Worm (Caenorhabditis elegans) whole organism, late embryonic: ENCODE data around the gene F13A2.2.

ENCODE experiments used
- C08G9.2 ChIP-seq: sonication (generic microtip); optimal IDR thresholded peaks from 2 replicates; lab custom pipeline; 2016; ENCODE audit warnings: mild to moderate bottlenecking, missing genetic modification characterization, moderate library complexity, missing compliant biosample characterization
- C38D4.7 ChIP-seq: fragments of 200-800 bp; sonication (Bioruptor generic); optimal IDR thresholded peaks from 2 replicates; lab custom pipeline; 2018; ENCODE audit warnings: mild to moderate bottlenecking, missing genetic modification characterization, moderate library complexity, missing compliant biosample characterization
- ceh-14 ChIP-seq: sonication (generic microtip); optimal IDR thresholded peaks from 2 replicates; lab custom pipeline; 2016; ENCODE audit warnings: missing genotype, missing genetic modification characterization, missing compliant biosample characterization
- ceh-19 ChIP-seq: fragments of 200-800 bp; sonication (Bioruptor generic); optimal IDR thresholded peaks from 2 replicates; lab custom pipeline; 2018; ENCODE audit warnings: mild to moderate bottlenecking, missing genetic modification characterization, missing compliant biosample characterization
- ceh-31 ChIP-seq: sonication (generic microtip); optimal IDR thresholded peaks from 2 replicates; lab custom pipeline; 2016; ENCODE audit warnings: missing genetic modification characterization, missing compliant biosample characterization
- ceh-45 ChIP-seq: fragments of 200-800 bp; sonication (Bioruptor generic); IDR thresholded peaks from 2 replicates; pipeline ENCODE4 v1.3.6; 2022; ENCODE audit warnings: missing genetic modification reagents, missing genetic modification characterization, missing compliant biosample characterization
- ceh-48 ChIP-seq: sonication (generic microtip); optimal IDR thresholded peaks from 2 replicates; lab custom pipeline; 2016; ENCODE audit warnings: missing genetic modification characterization, inconsistent platforms, missing compliant biosample characterization
- ceh-9 ChIP-seq: sonication (generic microtip); optimal IDR thresholded peaks from 2 replicates; lab custom pipeline; 2016; ENCODE audit warnings: mild to moderate bottlenecking, missing genetic modification characterization, inconsistent platforms, missing compliant biosample characterization
- dve-1 ChIP-seq: sonication (generic microtip); optimal IDR thresholded peaks from 2 replicates; lab custom pipeline; 2017; ENCODE audit warnings: antibody characterized with exemption, mild to moderate bottlenecking, missing genetic modification characterization, missing compliant biosample characterization
- elt-2 ChIP-seq: sonication (generic microtip); optimal IDR thresholded peaks from 2 replicates; lab custom pipeline; 2016; ENCODE audit warnings: missing genetic modification reagents, missing genetic modification characterization, missing compliant biosample characterization
- fax-1 ChIP-seq: sonication (generic microtip); optimal IDR thresholded peaks from 2 replicates; lab custom pipeline; 2016; ENCODE audit warnings: missing genotype, missing genetic modification characterization, missing compliant biosample characterization
- fkh-10 ChIP-seq: fragments of 150-350 bp; optimal IDR thresholded peaks from 2 replicates; lab custom pipeline; 2014; ENCODE audit warnings: missing biosample characterization, missing genetic modification reagents, missing genetic modification characterization
- fkh-6 ChIP-seq: sonication (generic microtip); optimal IDR thresholded peaks from 2 replicates; lab custom pipeline; 2016; ENCODE audit warnings: missing genetic modification characterization, missing compliant biosample characterization
- hlh-13 ChIP-seq: fragments of 200-800 bp; sonication (Bioruptor generic); optimal IDR thresholded peaks from 2 replicates; lab custom pipeline; 2018; ENCODE audit warnings: mild to moderate bottlenecking, missing genetic modification characterization, missing compliant biosample characterization
- hlh-8 ChIP-seq: sonication (generic microtip); optimal IDR thresholded peaks from 2 replicates; lab custom pipeline; 2016; ENCODE audit warnings: missing genotype, missing genetic modification characterization, missing compliant biosample characterization
- lim-6 ChIP-seq: sonication (generic microtip); optimal IDR thresholded peaks from 2 replicates; lab custom pipeline; 2016; ENCODE audit warnings: missing genetic modification characterization, missing compliant biosample characterization
- nfya-1 ChIP-seq: sonication (generic microtip); optimal IDR thresholded peaks from 2 replicates; lab custom pipeline; 2017; ENCODE audit warnings: missing genetic modification characterization, mild to moderate bottlenecking, missing compliant biosample characterization, antibody characterized with exemption, moderate library complexity
- pag-3 ChIP-seq: sonication (generic microtip); optimal IDR thresholded peaks from 2 replicates; lab custom pipeline; 2016; ENCODE audit warnings: missing compliant biosample characterization, missing genetic modification characterization, borderline replicate concordance
- pat-9 ChIP-seq: fragments of 200-800 bp; sonication (Bioruptor generic); optimal IDR thresholded peaks from 2 replicates; lab custom pipeline; 2018; ENCODE audit warnings: mild to moderate bottlenecking, missing genetic modification characterization, moderate library complexity, missing compliant biosample characterization
- pha-2 ChIP-seq: sonication (generic microtip); optimal IDR thresholded peaks from 2 replicates; lab custom pipeline; 2017; ENCODE audit warnings: mild to moderate bottlenecking, missing genetic modification characterization, missing compliant biosample characterization
- pha-4 ChIP-seq: fragments of 150-350 bp; optimal IDR thresholded peaks from 2 replicates; lab custom pipeline; 2018; ENCODE audit warnings: missing biosample characterization, missing genetic modification reagents, missing genetic modification characterization
- rnt-1 ChIP-seq: sonication (generic microtip); optimal IDR thresholded peaks from 2 replicates; lab custom pipeline; 2016; ENCODE audit warnings: missing genetic modification characterization, missing compliant biosample characterization
- syd-9 ChIP-seq: sonication (generic microtip); optimal IDR thresholded peaks from 2 replicates; lab custom pipeline; 2016; ENCODE audit warnings: mild to moderate bottlenecking, missing genetic modification characterization, moderate library complexity, missing compliant biosample characterization
- tbx-7 ChIP-seq: sonication (generic microtip); optimal IDR thresholded peaks from 2 replicates; lab custom pipeline; 2016; ENCODE audit warnings: missing genotype, missing genetic modification characterization, missing compliant biosample characterization
- unc-42 ChIP-seq: sonication (generic microtip); optimal IDR thresholded peaks from 2 replicates; lab custom pipeline; 2016; ENCODE audit warnings: missing genotype, missing genetic modification characterization, missing compliant biosample characterization
- unc-55 ChIP-seq: sonication (generic microtip); optimal IDR thresholded peaks from 2 replicates; lab custom pipeline; 2017; ENCODE audit warnings: missing biosample characterization, missing genetic modification reagents, missing genetic modification characterization
- ztf-16 ChIP-seq: sonication (generic microtip); optimal IDR thresholded peaks from 2 replicates; lab custom pipeline; 2017; ENCODE audit warnings: missing genetic modification characterization, missing compliant biosample characterization

Gene F13A2.2

DNA sequence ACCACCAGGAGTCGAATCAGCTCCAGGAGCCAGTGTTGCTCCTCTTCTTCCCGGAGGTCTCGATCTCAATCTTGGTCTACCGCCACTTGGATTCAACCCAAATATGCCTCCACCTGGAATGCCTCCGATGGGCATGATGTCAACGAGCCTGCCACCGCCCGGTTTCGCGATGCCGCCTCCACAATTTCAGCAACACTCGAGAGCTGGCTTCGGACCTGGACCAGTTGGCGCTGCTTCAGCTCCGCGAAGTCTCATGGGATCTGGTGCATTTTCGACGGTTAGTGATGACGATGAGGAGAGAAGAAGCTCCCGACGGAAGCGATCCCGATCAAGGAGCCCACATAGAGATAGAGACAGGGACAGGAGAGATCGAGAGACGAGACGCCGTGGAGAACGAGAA is 11.4 kb downstream of the F13A2.2 start:
- TF ChIP-seq fkh-6 (tag; lab: Kevin White, UChicago) (peak; percentile 6), pha-4 (tag; lab: Kevin White, UChicago) (no peak), C08G9.2 (tag; lab: Kevin White, UChicago) (peak; percentile 49)

DNA sequence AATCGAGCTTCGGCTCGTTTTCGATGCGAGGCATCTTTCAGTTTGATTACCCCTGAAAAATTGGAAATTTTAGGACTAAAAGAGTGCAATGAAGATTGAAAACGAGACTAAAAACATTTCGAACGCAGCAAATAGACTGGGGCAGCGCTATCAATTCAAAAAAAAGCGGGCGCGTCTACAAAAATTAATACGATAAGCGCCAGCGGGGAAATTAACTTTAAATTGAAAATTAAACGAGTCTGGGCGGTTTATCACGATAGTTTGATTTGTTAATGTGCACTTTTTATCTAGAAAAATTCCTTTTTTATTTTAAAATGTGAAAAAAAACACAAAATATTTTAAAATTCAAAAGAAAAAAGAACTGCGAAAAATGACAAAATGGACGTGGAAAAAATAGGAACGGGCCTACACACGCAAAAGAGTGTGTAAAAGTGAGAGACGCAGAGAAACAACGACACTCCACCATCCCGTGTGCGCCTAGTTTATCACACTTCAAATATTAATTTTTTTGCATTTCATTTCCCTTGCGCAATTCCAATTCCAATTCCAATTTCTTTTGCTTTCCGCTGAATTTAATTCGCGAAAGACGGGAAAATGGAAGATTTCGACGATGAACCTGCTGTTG is 13.0 kb downstream of the F13A2.2 start, which contains the start of the genes gmpr-1 and fipp-1:
Gene gmpr-1 (minus strand): TSS at position 75 of the 625 bp plus-strand sequence.
Gene fipp-1 (plus strand): TSS at position 499 of the 625 bp plus-strand sequence.
- peak; percentile 29 for TF ChIP-seq nfya-1 (tag; lab: Kevin White, UChicago)
- TF ChIP-seq pag-3 (tag; lab: Kevin White, UChicago) = no peak
- TF ChIP-seq ceh-14 = peak; percentile 22
- TF ChIP-seq ceh-31 (tag; lab: Kevin White, UChicago) = peak; percentile 12
- TF ChIP-seq elt-2 = peak; percentile 32
- no peak for TF ChIP-seq rnt-1 (tag; lab: Kevin White, UChicago)
- peak; percentile 43 for TF ChIP-seq unc-42 (tag; lab: Kevin White, UChicago)

DNA sequence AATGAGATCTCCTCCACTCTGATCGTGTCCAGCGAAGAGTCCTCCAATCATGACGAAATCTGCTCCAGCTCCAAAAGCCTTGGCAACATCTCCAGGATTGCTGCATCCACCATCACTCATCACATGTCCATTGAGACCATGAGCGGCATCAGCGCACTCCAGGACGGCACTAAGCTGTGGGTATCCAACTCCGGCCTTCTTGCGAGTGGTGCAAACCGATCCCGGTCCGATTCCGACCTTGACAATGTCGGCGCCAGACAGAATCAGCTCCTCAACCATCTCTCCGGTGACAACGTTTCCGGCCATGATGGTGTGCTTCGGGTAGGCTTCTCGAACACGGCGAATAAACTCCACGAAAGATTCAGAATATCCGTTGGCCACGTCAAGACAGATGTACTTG is 13.9 kb downstream of the F13A2.2 start:
- no peak for TF ChIP-seq tbx-7 (tag; lab: Kevin White, UChicago)
- no peak for TF ChIP-seq fax-1
- no peak for TF ChIP-seq lim-6
- no peak for TF ChIP-seq hlh-8 (tag; lab: Kevin White, UChicago)

DNA sequence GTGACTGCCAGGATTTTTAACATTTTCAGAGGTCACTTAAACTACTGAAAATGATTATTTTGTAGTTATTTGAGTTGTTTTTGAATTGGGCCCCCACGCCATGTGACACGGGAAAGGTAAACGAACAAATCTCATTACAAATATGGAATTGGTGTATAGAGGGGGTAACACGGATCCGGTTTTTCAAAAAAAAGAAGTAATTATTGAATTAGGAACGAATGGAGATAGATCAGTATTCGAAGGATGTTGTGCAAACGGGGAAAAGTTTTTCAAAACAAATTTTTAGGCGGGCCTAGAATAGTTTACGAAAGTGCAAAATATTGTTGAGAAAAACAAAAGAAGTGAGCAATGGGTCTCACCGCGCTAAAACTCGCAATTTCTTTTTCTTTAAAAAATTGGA is 17.9 kb downstream of the F13A2.2 start, which contains the start of gene F32D1.11:
Gene F32D1.11 (minus strand): TSS at position 101 of the 400 bp plus-strand sequence.
- TF ChIP-seq ztf-16 (tag; lab: Kevin White, UChicago) (no peak), ceh-9 (tag; lab: Kevin White, UChicago) (no peak), pat-9 (tag; lab: Kevin White, UChicago) (no peak), dve-1 (tag; lab: Kevin White, UChicago) (no peak), pha-4 (tag; lab: Kevin White, UChicago) (no peak), hlh-13 (GFP tag; lab: Kevin White, UChicago) (no peak), rnt-1 (tag; lab: Kevin White, UChicago) (no peak)

DNA sequence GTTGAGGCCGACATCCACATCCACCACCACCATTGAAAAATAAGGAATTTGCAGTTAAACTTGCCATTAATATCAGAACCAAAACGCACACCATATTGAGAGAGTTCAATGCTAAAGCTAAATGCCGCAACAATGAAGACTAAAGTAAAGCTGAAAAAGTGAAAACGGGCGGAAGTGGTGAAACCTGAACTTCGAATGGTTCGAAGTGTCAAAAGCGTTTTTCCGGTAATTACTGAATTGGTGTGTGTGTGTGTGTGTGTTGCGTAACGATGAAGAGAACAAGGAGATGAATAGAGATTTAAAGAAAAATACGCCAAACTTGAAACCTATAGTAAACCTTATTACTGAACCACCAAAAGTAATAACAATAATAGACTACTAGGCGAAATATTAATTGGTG is 19.9 kb downstream of the F13A2.2 start, which contains the start of gene grl-13:
Gene grl-13 (minus strand): TSS at position 101 of the 400 bp plus-strand sequence.
- TF ChIP-seq hlh-13 (GFP tag; lab: Kevin White, UChicago) (no peak), ceh-19 (GFP tag; lab: Kevin White, UChicago) (no peak)

DNA sequence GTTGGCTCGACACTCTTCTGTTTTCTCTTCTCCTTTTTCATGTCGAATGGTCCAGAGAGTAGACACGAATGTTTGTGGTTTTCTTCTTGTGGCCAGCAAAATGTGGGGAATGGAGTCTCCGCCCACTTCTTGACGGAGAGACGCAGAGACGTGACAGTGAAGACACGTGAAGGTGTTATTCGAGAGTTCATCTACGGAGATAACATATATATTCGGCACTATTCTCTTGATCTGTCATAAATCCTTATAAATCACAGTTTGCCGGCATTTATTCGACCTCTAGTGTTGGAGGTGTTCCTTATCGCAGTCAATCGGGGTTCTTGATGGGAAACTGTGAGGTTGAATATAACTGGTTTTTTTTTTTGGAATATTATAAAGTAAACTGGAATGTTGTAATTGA is 22.9 kb downstream of the F13A2.2 start, which contains the start of gene F32D1.3:
Gene F32D1.3 (minus strand): TSS at position 65 of the 400 bp plus-strand sequence.
- TF ChIP-seq pha-2 (tag; lab: Kevin White, UChicago) (no peak), unc-55 (GFP tag; lab: Kevin White, UChicago) (peak; percentile 4), C38D4.7 (GFP tag; lab: Kevin White, UChicago) (no peak), ceh-48 (tag; lab: Kevin White, UChicago) (no peak), syd-9 (tag; lab: Kevin White, UChicago) (no peak)
- TF ChIP-seq, all 69 proteins: peak for 1

DNA sequence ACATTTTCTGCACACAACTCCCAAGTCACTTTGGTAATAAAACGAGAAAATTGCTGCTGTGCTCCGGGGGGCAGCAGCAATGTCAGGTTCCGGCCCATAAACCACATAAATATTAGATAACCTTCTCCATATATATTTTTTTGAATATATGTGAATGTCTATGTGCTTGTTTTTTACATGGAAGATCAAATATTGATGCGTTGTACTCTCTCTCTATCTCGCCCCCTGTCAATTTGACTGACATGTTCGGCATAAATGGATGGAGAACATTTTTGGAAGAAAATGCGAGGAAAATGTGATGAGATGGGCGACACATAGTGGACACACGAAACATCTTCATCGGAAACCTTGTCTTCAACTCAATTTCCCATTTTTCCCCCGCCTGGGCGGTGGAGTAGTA is 24.4 kb downstream of the F13A2.2 start:
- no peak for TF ChIP-seq syd-9 (tag; lab: Kevin White, UChicago)
- TF ChIP-seq unc-55 (GFP tag; lab: Kevin White, UChicago) = peak; percentile 71
- TF ChIP-seq unc-42 (tag; lab: Kevin White, UChicago) = peak; percentile 48

DNA sequence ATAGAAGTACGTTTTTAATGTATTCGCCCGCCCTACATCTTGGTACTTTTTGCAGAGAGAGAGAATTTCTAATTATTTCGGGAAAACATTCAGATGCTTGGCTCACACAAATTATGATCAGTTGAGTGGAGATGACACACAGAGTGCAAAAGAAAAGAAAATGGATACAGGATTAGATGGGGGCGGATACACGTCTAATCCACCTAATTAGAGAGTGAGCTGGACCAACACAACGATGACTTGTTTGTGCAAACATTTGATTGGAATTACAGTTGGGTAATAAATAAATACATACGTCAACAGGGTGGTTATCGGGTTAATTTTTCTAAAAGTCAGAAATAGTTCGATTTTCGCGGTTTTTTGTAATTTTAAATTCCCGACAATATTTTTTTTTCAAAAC is 25.3 kb downstream of the F13A2.2 start:
- TF ChIP-seq unc-42 (tag; lab: Kevin White, UChicago) = peak; percentile 46
- no peak for TF ChIP-seq ceh-45 (GFP tag; lab: Robert Waterston, UW)
- TF ChIP-seq ceh-31 (tag; lab: Kevin White, UChicago) = peak; percentile 55
- TF ChIP-seq fkh-10 (GFP tag; lab: Kevin White, UChicago) = no peak
